Fruit fly (Drosophila melanogaster) whole organism, embryonic: ENCODE measurements around the gene rt.

ENCODE experiments used
- Atf3 ChIP-seq: fragments of 200-800 bp; sonication (Bioruptor generic); optimal IDR thresholded peaks from 3 replicates; lab custom pipeline; 2016; ENCODE audit warnings: missing biosample characterization, missing genetic modification characterization
- Awh ChIP-seq: fragments of 200-800 bp; sonication (Bioruptor generic); IDR thresholded peaks from 2 replicates; pipeline ENCODE4, ENCODE4 v1.3.6; 2022; ENCODE audit warnings: missing biosample characterization, missing genetic modification characterization
- CG10431 ChIP-seq: fragments of 200-800 bp; sonication (Bioruptor generic); optimal IDR thresholded peaks from 3 replicates; lab custom pipeline; 2018; ENCODE audit warnings: missing biosample characterization, mild to moderate bottlenecking, missing genetic modification characterization
- CG11504 ChIP-seq: fragments of 200-800 bp; sonication (Bioruptor generic); optimal IDR thresholded peaks from 3 replicates; lab custom pipeline; 2019; ENCODE audit warnings: missing biosample characterization, mild to moderate bottlenecking, missing genetic modification characterization, moderate library complexity
- CG11560 ChIP-seq: fragments of 200-800 bp; sonication (Bioruptor generic); IDR thresholded peaks from 3 replicates; pipeline ENCODE4 v1.3.6; 2022; ENCODE audit warnings: missing biosample characterization, missing genetic modification characterization
- CG12659 ChIP-seq: fragments of 200-800 bp; sonication (Bioruptor generic); optimal IDR thresholded peaks from 3 replicates; lab custom pipeline; 2017; ENCODE audit warnings: mild to moderate bottlenecking, missing biosample characterization, missing genetic modification reagents, missing genetic modification characterization
- CG13287 ChIP-seq: fragments of 200-800 bp; sonication (Bioruptor generic); IDR thresholded peaks from 2 replicates; pipeline ENCODE4 v1.3.6; 2022; ENCODE audit warnings: missing biosample characterization, missing genetic modification characterization; ENCODE audit not compliant: partially characterized antibody
- CG14965 ChIP-seq: fragments of 200-800 bp; sonication (Bioruptor generic); optimal IDR thresholded peaks from 2 replicates; lab custom pipeline; 2016; ENCODE audit warnings: missing biosample characterization, missing genetic modification characterization, borderline replicate concordance
- CG15601 ChIP-seq: fragments of 200-800 bp; sonication (Bioruptor generic); optimal IDR thresholded peaks from 3 replicates; lab custom pipeline; 2019; ENCODE audit warnings: missing biosample characterization, mild to moderate bottlenecking, missing genetic modification characterization, moderate library complexity
- CG18262 ChIP-seq: fragments of 200-800 bp; optimal IDR thresholded peaks from 3 replicates; lab custom pipeline; 2019; ENCODE audit warnings: missing biosample characterization, mild to moderate bottlenecking, missing genetic modification characterization, moderate library complexity
- CG4854 ChIP-seq: fragments of 200-800 bp; sonication (Bioruptor generic); optimal IDR thresholded peaks from 2 replicates; lab custom pipeline; 2016; ENCODE audit warnings: missing biosample characterization, missing genetic modification characterization, inconsistent platforms
- CG5245 ChIP-seq: fragments of 200-800 bp; sonication (Bioruptor generic); optimal IDR thresholded peaks from 3 replicates; lab custom pipeline; 2016; ENCODE audit warnings: missing biosample characterization, missing genetic modification characterization
- CG6854 ChIP-seq: fragments of 200-800 bp; sonication (Bioruptor generic); optimal IDR thresholded peaks from 3 replicates; lab custom pipeline; 2017; ENCODE audit warnings: missing biosample characterization, mild to moderate bottlenecking, missing genetic modification characterization
- CG8290 ChIP-seq, 3 experiments: fragments of 200-800 bp; sonication (Bioruptor generic); optimal IDR thresholded peaks; 2 replicates each; lab custom pipeline; 2016 to 2019; ENCODE audit warnings: missing biosample characterization in 3 of 3, missing genetic modification characterization in 3 of 3, mild to moderate bottlenecking in 2 of 3, moderate library complexity in 1 of 3
- Dp ChIP-seq: fragments of 200-800 bp; sonication (Bioruptor generic); optimal IDR thresholded peaks from 2 replicates; lab custom pipeline; 2018; ENCODE audit warnings: missing biosample characterization, mild to moderate bottlenecking, missing genetic modification characterization, moderate library complexity
- H15 ChIP-seq: fragments of 200-800 bp; sonication (Bioruptor generic); IDR thresholded peaks from 3 replicates; pipeline ENCODE4 v1.3.6; 2022; ENCODE audit warnings: missing biosample characterization, missing genetic modification characterization
- HHEX ChIP-seq: fragments of 200-800 bp; sonication (Bioruptor generic); optimal IDR thresholded peaks from 3 replicates; lab custom pipeline; 2017; ENCODE audit warnings: missing biosample characterization, mild to moderate bottlenecking, missing genetic modification characterization, missing genetic modification reagents
- HLH3B ChIP-seq: fragments of 200-800 bp; sonication (Bioruptor generic); IDR thresholded peaks from 2 replicates; pipeline ENCODE4 v1.3.6; 2022; ENCODE audit warnings: missing biosample characterization, missing genetic modification characterization
- HLH4C ChIP-seq: fragments of 200-800 bp; sonication (Bioruptor generic); IDR thresholded peaks from 3 replicates; pipeline ENCODE4 v1.3.6; 2022; ENCODE audit warnings: missing biosample characterization, missing genetic modification characterization; ENCODE audit not compliant: partially characterized antibody
- Hr51 ChIP-seq, 2 experiments: fragments of 200-800 bp; sonication (Bioruptor generic); optimal IDR thresholded peaks; 2 replicates in 1 of 2; 3 replicates in 1 of 2; lab custom pipeline; 2016 to 2018; ENCODE audit warnings: missing biosample characterization in 2 of 2, missing genetic modification characterization in 2 of 2, mild to moderate bottlenecking in 1 of 2, moderate library complexity in 1 of 2
- Med ChIP-seq: fragments of 200-800 bp; sonication (Bioruptor generic); peaks from one replicate; lab custom pipeline; 2016; ENCODE audit warnings: missing biosample characterization, missing genetic modification characterization, mild to moderate bottlenecking, inconsistent platforms, moderate library complexity
- Meics ChIP-seq: fragments of 200-800 bp; sonication (Bioruptor generic); optimal IDR thresholded peaks from 2 replicates; lab custom pipeline; 2017; ENCODE audit warnings: missing biosample characterization, mild to moderate bottlenecking, missing genetic modification characterization
- Neu2 ChIP-seq: fragments of 200-800 bp; sonication (Bioruptor generic); optimal IDR thresholded peaks from 3 replicates; lab custom pipeline; 2016; ENCODE audit warnings: missing biosample characterization, missing genetic modification characterization, borderline replicate concordance
- Pdp1 ChIP-seq, 2 experiments: fragments of 200-800 bp; sonication (Bioruptor generic); optimal IDR thresholded peaks; 3 replicates each; lab custom pipeline; 2016; ENCODE audit warnings: missing biosample characterization in 2 of 2, missing genetic modification characterization in 2 of 2, mild to moderate bottlenecking in 1 of 2, moderate library complexity in 1 of 2
- Sox100B ChIP-seq: fragments of 200-800 bp; sonication (Bioruptor generic); optimal IDR thresholded peaks from 3 replicates; lab custom pipeline; 2018; ENCODE audit warnings: missing biosample characterization, mild to moderate bottlenecking, missing genetic modification characterization
- abd-A ChIP-seq: fragments of 200-800 bp; sonication (Bioruptor generic); optimal IDR thresholded peaks from 3 replicates; lab custom pipeline; 2019; ENCODE audit warnings: missing biosample characterization, mild to moderate bottlenecking, missing genetic modification characterization, moderate library complexity
- amos ChIP-seq: fragments of 200-800 bp; sonication (Bioruptor generic); IDR thresholded peaks from 2 replicates; pipeline ENCODE4 v1.3.6; 2022; ENCODE audit warnings: missing biosample characterization, missing genetic modification characterization; ENCODE audit not compliant: partially characterized antibody
- bab2 ChIP-seq: fragments of 200-800 bp; sonication (Bioruptor generic); optimal IDR thresholded peaks from 2 replicates; lab custom pipeline; 2016; ENCODE audit warnings: missing biosample characterization, missing genetic modification characterization
- bowl ChIP-seq: fragments of 200-800 bp; sonication (Bioruptor generic); IDR thresholded peaks from 2 replicates; pipeline ENCODE4 v1.3.6; 2022; ENCODE audit warnings: missing biosample characterization, missing genetic modification characterization
- chinmo ChIP-seq: fragments of 200-800 bp; sonication (Bioruptor generic); IDR thresholded peaks from 4 replicates; pipeline ENCODE4 v1.3.6; 2022; ENCODE audit warnings: missing biosample characterization, missing genetic modification characterization; ENCODE audit not compliant: partially characterized antibody
- croc ChIP-seq: fragments of 200-800 bp; sonication (Bioruptor generic); conservative IDR thresholded peaks from 3 replicates; pipeline ENCODE4 v1.3.6; 2022; ENCODE audit warnings: missing biosample characterization, missing genetic modification characterization
- dm ChIP-seq: fragments of 200-800 bp; sonication (Bioruptor generic); optimal IDR thresholded peaks from 3 replicates; lab custom pipeline; 2016; ENCODE audit warnings: missing biosample characterization, missing genetic modification characterization
- esg ChIP-seq: fragments of 200-800 bp; sonication (Bioruptor generic); conservative IDR thresholded peaks from 2 replicates; pipeline ENCODE4 v1.3.6; 2022; ENCODE audit warnings: missing biosample characterization, missing genetic modification characterization
- gfzf ChIP-seq: fragments of 200-800 bp; sonication (Bioruptor generic); optimal IDR thresholded peaks from 2 replicates; lab custom pipeline; 2016; ENCODE audit warnings: missing biosample characterization, mild to moderate bottlenecking, missing genetic modification characterization, moderate library complexity
- nau ChIP-seq: fragments of 200-800 bp; sonication (Bioruptor generic); optimal IDR thresholded peaks from 3 replicates; lab custom pipeline; 2017; ENCODE audit warnings: missing biosample characterization, mild to moderate bottlenecking, missing genetic modification characterization, missing genetic modification reagents
- nerfin-2 ChIP-seq: fragments of 200-800 bp; sonication (Bioruptor generic); IDR thresholded peaks from 2 replicates; pipeline ENCODE4 v1.3.6; 2022; ENCODE audit warnings: missing biosample characterization, missing genetic modification characterization; ENCODE audit not compliant: partially characterized antibody
- oc ChIP-seq: fragments of 200-800 bp; sonication (Bioruptor generic); optimal IDR thresholded peaks from 2 replicates; lab custom pipeline; 2018; ENCODE audit warnings: missing biosample characterization, mild to moderate bottlenecking, missing genetic modification characterization, moderate library complexity
- pan ChIP-seq, 4 experiments: fragments of >200 bp in 3 of 4; fragments of 200-800 bp in 1 of 4; sonication (Bioruptor generic) in 1 of 4; optimal IDR thresholded peaks in 3 of 4; IDR thresholded peaks in 1 of 4; 2 replicates each; pipeline versions ENCODE4 v1.3.6 to Lab custom; 2017 to 2022; ENCODE audit warnings: missing biosample characterization in 2 of 4, missing genetic modification characterization in 2 of 4, mixed read lengths in 1 of 4
- repo ChIP-seq: fragments of 200-800 bp; sonication (Bioruptor generic); optimal IDR thresholded peaks from 2 replicates; lab custom pipeline; 2016; ENCODE audit warnings: missing biosample characterization, missing genetic modification characterization
- sd ChIP-seq: fragments of 200-800 bp; sonication (Bioruptor generic); optimal IDR thresholded peaks from 3 replicates; lab custom pipeline; 2018; ENCODE audit warnings: missing biosample characterization, mild to moderate bottlenecking, missing genetic modification characterization, moderate library complexity
- sens ChIP-seq: fragments of 200-800 bp; sonication (Bioruptor generic); peaks from one replicate; lab custom pipeline; 2016; ENCODE audit warnings: missing biosample characterization, missing genetic modification characterization
- sima ChIP-seq: fragments of 200-800 bp; sonication (Bioruptor generic); optimal IDR thresholded peaks from 2 replicates; lab custom pipeline; 2016; ENCODE audit warnings: missing biosample characterization, missing genetic modification characterization
- slou ChIP-seq: fragments of 200-800 bp; sonication (Bioruptor generic); optimal IDR thresholded peaks from 3 replicates; lab custom pipeline; 2016; ENCODE audit warnings: missing biosample characterization, missing genetic modification characterization
- sna ChIP-seq: fragments of 200-800 bp; sonication (Bioruptor generic); IDR thresholded peaks from 2 replicates; pipeline ENCODE4 v1.3.6; 2022; ENCODE audit warnings: missing biosample characterization, missing genetic modification characterization; ENCODE audit not compliant: partially characterized antibody
- stwl ChIP-seq: fragments of 200-800 bp; sonication (Bioruptor generic); optimal IDR thresholded peaks from 3 replicates; lab custom pipeline; 2018; ENCODE audit warnings: missing biosample characterization, mild to moderate bottlenecking, missing genetic modification characterization, moderate library complexity
- vvl ChIP-seq: fragments of 200-800 bp; sonication (Bioruptor generic); IDR thresholded peaks from 2 replicates; pipeline ENCODE4 v1.3.6; 2022; ENCODE audit warnings: missing biosample characterization, missing genetic modification characterization

The rt gene

DNA sequence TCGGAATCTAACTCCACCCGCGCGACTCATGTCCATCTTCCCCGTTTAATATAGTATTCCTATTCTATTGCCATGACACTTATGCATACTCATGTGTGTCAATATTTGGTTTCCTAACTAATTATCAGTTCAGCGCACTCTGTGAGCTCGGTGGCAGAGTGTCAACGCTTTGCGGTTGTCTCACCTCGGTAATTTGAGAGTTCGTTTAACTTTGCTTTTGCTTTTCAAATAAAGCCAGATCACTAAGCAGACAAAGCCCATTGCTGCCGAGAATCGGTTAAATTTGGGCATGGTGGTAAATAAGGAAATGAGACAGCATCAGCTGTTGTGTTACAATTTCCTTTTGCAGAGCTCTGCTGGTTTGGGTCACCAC is 47.3 kb downstream of the rt start (continued):
- TF ChIP-seq CG10431 (peak; percentile 23), CG4854 (GFP tag; lab: Kevin White, UChicago) (peak; percentile 2), slou (GFP tag; lab: Kevin White, UChicago) (no peak), Hr51 (GFP tag; optimal IDR thresholded peaks at IDR 0.05; lab: Kevin White, UChicago) (no peak), CG11560 (no peak), Dp (GFP tag; lab: Kevin White, UChicago) (no peak), CG5245 (GFP tag; lab: Kevin White, UChicago) (no peak), pan (optimal IDR thresholded peaks at IDR 0.05; lab: Kevin White, UChicago) (no peak), pan (GFP tag; optimal IDR thresholded peaks at IDR 0.05 in 1 of 2, IDR thresholded peaks at IDR 0.05 in 1 of 2) (no peak), HLH4C (GFP tag; lab: Robert Waterston, UW) (no peak), H15 (GFP tag; lab: Robert Waterston, UW) (no peak), Sox100B (GFP tag; lab: Kevin White, UChicago) (peak; percentile 49), amos (no peak), CG14965 (GFP tag; lab: Kevin White, UChicago) (no peak), CG6854 (GFP tag; lab: Kevin White, UChicago) (no peak), CG15601 (tag; lab: Kevin White, UChicago) (peak; percentile 72), Meics (GFP tag; lab: Kevin White, UChicago) (peak; percentile 31), esg (GFP tag; lab: Robert Waterston, UW) (no peak), bab2 (GFP tag; lab: Kevin White, UChicago) (peak; percentile 10), Atf3 (GFP tag; lab: Kevin White, UChicago) (no peak), HLH3B (GFP tag; lab: Robert Waterston, UW) (no peak), Neu2 (GFP tag; lab: Kevin White, UChicago) (no peak), repo (GFP tag; lab: Kevin White, UChicago) (no peak), CG18262 (tag; lab: Kevin White, UChicago) (peak; percentile 20), nau (peak; percentile 64)

- peak; percentile 46; the same call in 1 of the 2 replicates for TF ChIP-seq CG13287 (GFP tag; lab: Robert Waterston, UW)
- TF ChIP-seq nerfin-2 (GFP tag; lab: Robert Waterston, UW) = peak; percentile 22; the same call in 1 of the 2 replicates
- TF ChIP-seq CG12659 (GFP tag; lab: Kevin White, UChicago) = no peak
- TF ChIP-seq sna (GFP tag; lab: Robert Waterston, UW) = 0 out of 2 replicates have a peak, but pooled peaks have one; percentile 25
- TF ChIP-seq Pdp1 (GFP tag; optimal IDR thresholded peaks at IDR 0.05; lab: Kevin White, UChicago) = peak in 1 of 2 experiments; percentile 72
- TF ChIP-seq CG8290 (GFP tag; optimal IDR thresholded peaks at IDR 0.05; lab: Kevin White, UChicago) = peak; percentile 15
- no peak for TF ChIP-seq CG8290 (tag; optimal IDR thresholded peaks at IDR 0.05; lab: Kevin White, UChicago)
- peak; percentile 55 for TF ChIP-seq sens
- peak; percentile 90 for TF ChIP-seq oc (tag; lab: Kevin White, UChicago)
- TF ChIP-seq sima (GFP tag; lab: Kevin White, UChicago) = no peak
- TF ChIP-seq sd = no peak
- TF ChIP-seq dm (GFP tag; lab: Kevin White, UChicago) = no peak
- peak; percentile 57 for TF ChIP-seq abd-A
- TF ChIP-seq vvl = peak; percentile 37; the same call in 1 of the 2 replicates
- no peak for TF ChIP-seq CG11504 (tag; lab: Kevin White, UChicago)
- TF ChIP-seq bowl (GFP tag; lab: Robert Waterston, UW) = no peak
- peak; percentile 37 for TF ChIP-seq Med
- TF ChIP-seq stwl = peak; percentile 98
- TF ChIP-seq chinmo (GFP tag; lab: Robert Waterston, UW) = 0 out of 4 replicates have a peak, but pooled peaks have one; percentile 6
- peak; percentile 58; the same call in 1 of the 2 replicates for TF ChIP-seq Awh (GFP tag; lab: Robert Waterston, UW)
- peak; percentile 7 for TF ChIP-seq gfzf (GFP tag; lab: Kevin White, UChicago)
- no peak for TF ChIP-seq HHEX (GFP tag; lab: Kevin White, UChicago)
- TF ChIP-seq croc (GFP tag; lab: Robert Waterston, UW) = no peak
These were observed 47.9 kb downstream of the rt start for dm6 chr3L:11539511-11540329.
